Worm (Caenorhabditis elegans) whole organism, young adult: ENCODE data around the gene pal-1.

Source experiments
- B0336.3 ChIP-seq: fragments of 200-800 bp; sonication (Bioruptor generic); IDR thresholded peaks from 2 replicates; pipeline ENCODE4 v1.3.6; 2022; ENCODE audit warnings: missing genetic modification characterization, missing compliant biosample characterization
- C06A6.2 ChIP-seq: fragments of 200-800 bp; sonication (Bioruptor generic); conservative IDR thresholded peaks from 2 replicates; pipeline ENCODE4 v1.3.6; 2022; ENCODE audit warnings: missing genetic modification characterization, missing compliant biosample characterization
- D2030.7 ChIP-seq: fragments of 200-800 bp; sonication (Bioruptor generic); IDR thresholded peaks from 2 replicates; pipeline ENCODE4 v1.3.6; 2022; ENCODE audit warnings: missing genetic modification reagents, missing genetic modification characterization, missing compliant biosample characterization
- F10E7.11 ChIP-seq: sonication (generic microtip); optimal IDR thresholded peaks from 2 replicates; lab custom pipeline; 2017; ENCODE audit warnings: mild to moderate bottlenecking, missing genetic modification characterization, moderate library complexity, missing compliant biosample characterization
- F23B12.7 ChIP-seq: sonication (generic microtip); optimal IDR thresholded peaks from 2 replicates; lab custom pipeline; 2017; ENCODE audit warnings: missing genetic modification characterization, mild to moderate bottlenecking, missing compliant biosample characterization, antibody characterized with exemption, moderate library complexity; ENCODE audit not compliant: insufficient read depth
- F33H1.4 ChIP-seq: fragments of 200-800 bp; sonication (Bioruptor generic); IDR thresholded peaks from 2 replicates; pipeline ENCODE4 v1.3.6; 2022; ENCODE audit warnings: missing genetic modification reagents, missing genetic modification characterization, missing compliant biosample characterization
- F39B2.1 ChIP-seq: fragments of 200-800 bp; sonication (Bioruptor generic); IDR thresholded peaks from 2 replicates; pipeline ENCODE4 v1.3.6; 2022; ENCODE audit warnings: missing genetic modification reagents, missing genetic modification characterization, missing compliant biosample characterization
- F52B5.7 ChIP-seq: sonication (generic microtip); optimal IDR thresholded peaks from 2 replicates; lab custom pipeline; 2016; ENCODE audit warnings: mild to moderate bottlenecking, missing genetic modification characterization, missing compliant biosample characterization
- F57A8.1 ChIP-seq: fragments of 200-800 bp; sonication (Bioruptor generic); optimal IDR thresholded peaks from 2 replicates; lab custom pipeline; 2018; ENCODE audit warnings: mild to moderate bottlenecking, missing genetic modification characterization, moderate library complexity, missing compliant biosample characterization
- F57C9.4 ChIP-seq: sonication (generic microtip); optimal IDR thresholded peaks from 2 replicates; lab custom pipeline; 2017; ENCODE audit warnings: mild to moderate bottlenecking, missing genetic modification characterization, missing compliant biosample characterization
- T07F8.4 ChIP-seq: sonication (generic microtip); optimal IDR thresholded peaks from 2 replicates; lab custom pipeline; 2016; ENCODE audit warnings: mild to moderate bottlenecking, missing genetic modification characterization, moderate library complexity, missing compliant biosample characterization
- T26A5.8 ChIP-seq: sonication (generic microtip); optimal IDR thresholded peaks from 2 replicates; lab custom pipeline; 2016; ENCODE audit warnings: missing genetic modification characterization, missing compliant biosample characterization
- Y53G8AR.9 ChIP-seq: fragments of 200-800 bp; sonication (Bioruptor generic); conservative IDR thresholded peaks from 2 replicates; pipeline ENCODE4 v1.3.6; 2022; ENCODE audit warnings: missing genetic modification reagents, missing genetic modification characterization, missing compliant biosample characterization
- Y56A3A.18 ChIP-seq: fragments of 200-800 bp; sonication (Bioruptor generic); IDR thresholded peaks from 2 replicates; pipeline ENCODE4 v1.3.6; 2022; ENCODE audit warnings: missing genetic modification reagents, missing genetic modification characterization, missing compliant biosample characterization
- Y79H2A.3 ChIP-seq: fragments of 200-800 bp; sonication (Bioruptor generic); conservative IDR thresholded peaks from 2 replicates; pipeline ENCODE4 v1.3.6; 2022; ENCODE audit warnings: missing genetic modification reagents, missing genetic modification characterization, missing compliant biosample characterization
- ZK185.1 ChIP-seq: sonication (generic microtip); optimal IDR thresholded peaks from 2 replicates; lab custom pipeline; 2016; ENCODE audit warnings: mild to moderate bottlenecking, missing genetic modification characterization, missing compliant biosample characterization; ENCODE audit not compliant: poor library complexity, severe bottlenecking
- athp-1 ChIP-seq: sonication (generic microtip); optimal IDR thresholded peaks from 2 replicates; lab custom pipeline; 2017; ENCODE audit warnings: mild to moderate bottlenecking, missing genetic modification characterization, missing compliant biosample characterization
- cebp-1 ChIP-seq, 2 experiments: fragments of 200-800 bp in 1 of 2; sonication (Bioruptor generic) in 1 of 2; sonication (generic microtip) in 1 of 2; IDR thresholded peaks in 1 of 2; optimal IDR thresholded peaks in 1 of 2; 2 replicates each; pipeline versions ENCODE4 v1.3.6 to Lab custom; 2017 to 2022; ENCODE audit warnings: missing compliant biosample characterization in 2 of 2, missing genetic modification characterization in 2 of 2, mild to moderate bottlenecking in 1 of 2, missing genetic modification reagents in 1 of 2, moderate library complexity in 1 of 2
- ceh-40 ChIP-seq: fragments of 200-800 bp; sonication (Bioruptor generic); IDR thresholded peaks from 2 replicates; pipeline ENCODE4 v1.3.6; 2022; ENCODE audit warnings: missing genetic modification characterization, missing compliant biosample characterization
- ceh-58 ChIP-seq: fragments of 200-800 bp; sonication (Bioruptor generic); IDR thresholded peaks from 2 replicates; pipeline ENCODE4 v1.3.6; 2022; ENCODE audit warnings: missing genetic modification characterization, missing compliant biosample characterization
- dpff-1 ChIP-seq: sonication (generic microtip); optimal IDR thresholded peaks from 2 replicates; lab custom pipeline; 2017; ENCODE audit warnings: mild to moderate bottlenecking, missing genetic modification characterization, missing compliant biosample characterization
- dpl-1 ChIP-seq: fragments of 150-350 bp; optimal IDR thresholded peaks from 2 replicates; lab custom pipeline; 2014; ENCODE audit warnings: missing biosample characterization, missing genetic modification reagents, missing genetic modification characterization
- efl-1 ChIP-seq: fragments of 150-350 bp; optimal IDR thresholded peaks from 2 replicates; lab custom pipeline; 2014; ENCODE audit warnings: missing biosample characterization, missing genetic modification reagents, missing genetic modification characterization
- ekl-4 ChIP-seq: fragments of 200-800 bp; sonication (Bioruptor generic); IDR thresholded peaks from 2 replicates; pipeline ENCODE4 v1.3.6; 2022; ENCODE audit warnings: missing genetic modification reagents, missing genetic modification characterization, missing compliant biosample characterization
- him-1 ChIP-seq: sonication (generic microtip); optimal IDR thresholded peaks from 2 replicates; lab custom pipeline; 2016; ENCODE audit warnings: missing genotype, missing genetic modification reagents, missing genetic modification characterization, missing compliant biosample characterization
- hrde-1 ChIP-seq: sonication (generic microtip); optimal IDR thresholded peaks from 2 replicates; lab custom pipeline; 2016; ENCODE audit warnings: missing genetic modification characterization, mild to moderate bottlenecking, missing compliant biosample characterization, moderate library complexity, missing genotype, missing genetic modification reagents, borderline replicate concordance
- lag-1 ChIP-seq: fragments of 200-800 bp; sonication (Bioruptor generic); IDR thresholded peaks from 2 replicates; pipeline ENCODE4 v1.3.6; 2022; ENCODE audit warnings: missing genetic modification reagents, missing genetic modification characterization, missing compliant biosample characterization
- lin-35 ChIP-seq, 3 experiments: fragments of 150-350 bp in 2 of 3; sonication (generic microtip) in 1 of 3; optimal IDR thresholded peaks; 2 replicates each; lab custom pipeline; 2014 to 2018; ENCODE audit warnings: missing biosample characterization in 3 of 3, missing genetic modification characterization in 3 of 3, missing genetic modification reagents in 3 of 3
- lin-40 ChIP-seq: sonication (generic microtip); optimal IDR thresholded peaks from 2 replicates; lab custom pipeline; 2016; ENCODE audit warnings: missing genetic modification characterization, mild to moderate bottlenecking, missing compliant biosample characterization, missing genotype, missing genetic modification reagents
- lin-54 ChIP-seq: fragments of 200-800 bp; sonication (Bioruptor generic); optimal IDR thresholded peaks from 2 replicates; lab custom pipeline; 2018; ENCODE audit warnings: mild to moderate bottlenecking, missing genetic modification characterization, missing compliant biosample characterization
- lsl-1 ChIP-seq: fragments of 200-800 bp; sonication (Bioruptor generic); optimal IDR thresholded peaks from 2 replicates; lab custom pipeline; 2018; ENCODE audit warnings: mild to moderate bottlenecking, missing genetic modification characterization, moderate library complexity, missing compliant biosample characterization
- lsy-27 ChIP-seq: sonication (generic microtip); optimal IDR thresholded peaks from 2 replicates; lab custom pipeline; 2017; ENCODE audit warnings: missing genetic modification characterization, mild to moderate bottlenecking, missing compliant biosample characterization, antibody characterized with exemption, missing genotype, borderline replicate concordance; ENCODE audit not compliant: insufficient read depth
- mcd-1 ChIP-seq: fragments of 200-800 bp; sonication (Bioruptor generic); IDR thresholded peaks from 2 replicates; pipeline ENCODE4 v1.3.6; 2022; ENCODE audit warnings: missing genetic modification reagents, missing genetic modification characterization, missing compliant biosample characterization
- mes-4 ChIP-seq: sonication (generic microtip); optimal IDR thresholded peaks from 2 replicates; lab custom pipeline; 2016; ENCODE audit warnings: missing genotype, missing genetic modification characterization, missing compliant biosample characterization
- nhr-120 ChIP-seq: fragments of 200-800 bp; sonication (Bioruptor generic); IDR thresholded peaks from 2 replicates; pipeline ENCODE4 v1.3.6; 2022; ENCODE audit warnings: missing genetic modification characterization, missing compliant biosample characterization
- rcor-1 ChIP-seq: fragments of 200-800 bp; sonication (Bioruptor generic); IDR thresholded peaks from 2 replicates; pipeline ENCODE4 v1.3.6; 2022; ENCODE audit warnings: missing genetic modification reagents, missing genetic modification characterization, missing compliant biosample characterization
- sea-2 ChIP-seq: fragments of 200-800 bp; sonication (Bioruptor generic); IDR thresholded peaks from 2 replicates; pipeline ENCODE4 v1.3.6; 2022; ENCODE audit warnings: missing genetic modification characterization, missing compliant biosample characterization
- snpc-1.3 ChIP-seq: sonication (generic microtip); optimal IDR thresholded peaks from 2 replicates; lab custom pipeline; 2017; ENCODE audit warnings: missing genetic modification characterization, mild to moderate bottlenecking, missing compliant biosample characterization, antibody characterized with exemption, moderate library complexity, missing genotype, missing genetic modification reagents; ENCODE audit not compliant: insufficient read depth
- snpc-3.4 ChIP-seq: sonication (generic microtip); optimal IDR thresholded peaks from 2 replicates; lab custom pipeline; 2017; ENCODE audit warnings: missing genetic modification characterization, mild to moderate bottlenecking, missing compliant biosample characterization, antibody characterized with exemption, moderate library complexity, missing genotype, missing genetic modification reagents
- somi-1 ChIP-seq: fragments of 200-800 bp; sonication (Bioruptor generic); optimal IDR thresholded peaks from 2 replicates; lab custom pipeline; 2018; ENCODE audit warnings: mild to moderate bottlenecking, missing genetic modification characterization, missing compliant biosample characterization
- tbp1 ChIP-seq: fragments of 200-800 bp; sonication (Bioruptor generic); optimal IDR thresholded peaks from 2 replicates; lab custom pipeline; 2018; ENCODE audit warnings: mild to moderate bottlenecking, missing genetic modification characterization, missing compliant biosample characterization
- tlf-1 ChIP-seq: fragments of 200-800 bp; sonication (Bioruptor generic); optimal IDR thresholded peaks from 2 replicates; lab custom pipeline; 2018; ENCODE audit warnings: mild to moderate bottlenecking, missing genetic modification characterization, missing compliant biosample characterization
- zfh-2 ChIP-seq: fragments of 200-800 bp; sonication (Bioruptor generic); conservative IDR thresholded peaks from 2 replicates; pipeline ENCODE4 v1.3.6; 2022; ENCODE audit warnings: missing genetic modification reagents, missing genetic modification characterization, missing compliant biosample characterization
- ztf-18 ChIP-seq: sonication (generic microtip); optimal IDR thresholded peaks from 2 replicates; lab custom pipeline; 2016; ENCODE audit warnings: missing genotype, mild to moderate bottlenecking, missing genetic modification characterization, missing compliant biosample characterization
- ztf-22 ChIP-seq: fragments of 200-800 bp; sonication (Bioruptor generic); optimal IDR thresholded peaks from 2 replicates; lab custom pipeline; 2018; ENCODE audit warnings: mild to moderate bottlenecking, missing genetic modification characterization, moderate library complexity, missing compliant biosample characterization
- ztf-26 ChIP-seq: sonication (generic microtip); optimal IDR thresholded peaks from 2 replicates; lab custom pipeline; 2017; ENCODE audit warnings: missing genetic modification characterization, missing compliant biosample characterization
- ztf-3 ChIP-seq: fragments of 200-800 bp; sonication (Bioruptor generic); optimal IDR thresholded peaks from 2 replicates; lab custom pipeline; 2018; ENCODE audit warnings: mild to moderate bottlenecking, missing genetic modification characterization, missing compliant biosample characterization
- ztf-6 ChIP-seq: fragments of 200-800 bp; sonication (Bioruptor generic); IDR thresholded peaks from 2 replicates; pipeline ENCODE4 v1.3.6; 2022; ENCODE audit warnings: missing genetic modification reagents, missing genetic modification characterization, missing compliant biosample characterization

Gene pal-1

DNA sequence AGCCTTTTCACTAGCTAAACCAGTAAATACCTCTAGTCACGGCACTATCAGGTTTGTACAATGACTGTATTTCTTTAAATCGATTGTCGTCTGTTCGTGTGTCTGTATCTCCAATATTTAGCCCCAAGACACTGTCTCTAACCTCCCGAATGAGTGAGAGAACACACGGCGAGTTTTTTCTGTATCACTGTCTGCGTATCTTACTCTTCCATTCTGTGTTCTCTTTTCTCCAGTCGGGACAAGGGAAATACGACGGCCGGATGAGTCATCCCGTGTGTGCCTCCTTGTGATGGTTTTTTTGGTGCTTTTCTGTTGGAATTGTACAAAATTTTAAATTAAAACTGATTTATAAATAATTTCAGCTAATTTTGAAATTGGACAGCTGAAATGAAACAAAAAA is 13.3 kb downstream of the pal-1 start (continued):
- TF ChIP-seq dpff-1 (tag; lab: Kevin White, UChicago) (no peak), F57C9.4 (tag; lab: Kevin White, UChicago) (no peak), efl-1 (no peak), rcor-1 (peak; percentile 59; the same call in 1 of the 2 replicates), snpc-1.3 (tag; lab: Kevin White, UChicago) (no peak), snpc-3.4 (tag; lab: Kevin White, UChicago) (no peak), Y56A3A.18 (GFP tag; lab: Robert Waterston, UW) (no peak), nhr-120 (no peak), him-1 (tag; lab: Kevin White, UChicago) (no peak), somi-1 (peak; percentile 73), cebp-1 (GFP tag; IDR thresholded peaks at IDR 0.05; lab: Robert Waterston, UW) (peak; percentile 54; the same call in 1 of the 2 replicates), cebp-1 (tag; optimal IDR thresholded peaks at IDR 0.05; lab: Kevin White, UChicago) (peak; percentile 89), F39B2.1 (GFP tag; lab: Robert Waterston, UW) (no peak), ztf-18 (tag; lab: Kevin White, UChicago) (peak; percentile 56), ztf-3 (GFP tag; lab: Kevin White, UChicago) (no peak), T26A5.8 (tag; lab: Kevin White, UChicago) (no peak), ztf-26 (tag; lab: Kevin White, UChicago) (peak; percentile 15), ceh-40 (no peak), lin-35 (GFP tag; optimal IDR thresholded peaks at IDR 0.05; lab: Kevin White, UChicago) (peak in 1 of 3 experiments; percentile 42), tlf-1 (GFP tag; lab: Kevin White, UChicago) (peak; percentile 19), lag-1 (no peak), F52B5.7 (no peak), ceh-58 (no peak), Y79H2A.3 (GFP tag; lab: Robert Waterston, UW) (no peak), athp-1 (peak; percentile 73), ZK185.1 (peak; percentile 47), T07F8.4 (tag; lab: Kevin White, UChicago) (no peak), mcd-1 (GFP tag; lab: Robert Waterston, UW) (peak; percentile 59), lin-54 (GFP tag; lab: Kevin White, UChicago) (peak; percentile 56), F23B12.7 (tag; lab: Kevin White, UChicago) (peak; percentile 15)

DNA sequence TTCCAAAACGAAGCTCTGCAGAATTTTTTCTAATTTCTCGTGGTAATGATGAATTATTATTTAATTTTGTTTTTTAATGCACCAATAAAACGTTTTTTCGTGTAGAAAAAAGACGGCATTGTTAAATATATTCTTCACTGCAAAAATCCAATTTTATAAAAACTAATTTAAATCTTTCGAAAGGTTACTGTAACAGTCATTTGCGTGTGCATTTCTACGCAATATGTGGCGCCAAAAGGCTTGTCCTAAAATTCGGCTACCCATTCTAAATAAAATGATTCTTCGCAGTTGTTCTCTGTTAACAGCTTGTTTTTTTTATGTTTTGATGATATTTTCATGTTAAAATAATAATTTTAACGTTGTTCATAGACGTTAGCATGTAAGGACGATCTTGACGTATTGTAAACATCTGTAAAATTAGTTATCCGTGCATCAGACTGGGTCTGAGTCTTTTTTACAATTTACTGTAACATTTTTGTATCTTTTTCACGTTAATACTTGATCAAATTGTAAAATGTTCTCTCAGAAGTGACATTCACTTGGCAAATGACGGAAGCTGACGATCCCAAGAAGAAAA is 16.7 kb downstream of the pal-1 start, which contains the start of gene mip-1:
mip-1 (plus strand) TSS at position 527 of the 577 bp plus-strand sequence.
- TF ChIP-seq hrde-1 (tag; lab: Kevin White, UChicago) (no peak), zfh-2 (GFP tag; lab: Robert Waterston, UW) (no peak), F10E7.11 (tag; lab: Kevin White, UChicago) (no peak), lsy-27 (tag; lab: Kevin White, UChicago) (no peak), F57A8.1 (GFP tag; lab: Kevin White, UChicago) (no peak), D2030.7 (GFP tag; lab: Robert Waterston, UW) (peak; percentile 46), B0336.3 (GFP tag; lab: Robert Waterston, UW) (no peak), lin-40 (tag; lab: Kevin White, UChicago) (no peak), tbp1 (no peak), sea-2 (GFP tag; lab: Robert Waterston, UW) (no peak), Y56A3A.18 (GFP tag; lab: Robert Waterston, UW) (no peak), ztf-6 (GFP tag; lab: Robert Waterston, UW) (no peak), dpl-1 (GFP tag; lab: Kevin White, UChicago) (peak; percentile 78), lsl-1 (GFP tag; lab: Kevin White, UChicago) (peak; percentile 90), C06A6.2 (no peak), ekl-4 (GFP tag; lab: Robert Waterston, UW) (no peak), T26A5.8 (tag; lab: Kevin White, UChicago) (no peak), mes-4 (no peak), ztf-22 (GFP tag; lab: Kevin White, UChicago) (no peak), F33H1.4 (GFP tag; lab: Robert Waterston, UW) (peak; percentile 77), Y53G8AR.9 (GFP tag; lab: Robert Waterston, UW) (no peak)
